Worm (Caenorhabditis elegans) whole organism, midembryonic: ENCODE measurements around the gene frpr-7.

Source experiments
- T22C8.4 ChIP-seq: fragments of 200-800 bp; sonication (Bioruptor generic); IDR thresholded peaks from 2 replicates; pipeline ENCODE4 v1.3.6; 2022; ENCODE audit warnings: missing genetic modification characterization, missing compliant biosample characterization
- flt-1 ChIP-seq: fragments of 200-800 bp; sonication (Bioruptor generic); IDR thresholded peaks from 2 replicates; pipeline ENCODE4 v1.3.6; 2022; ENCODE audit warnings: missing genetic modification characterization, missing compliant biosample characterization
- klf-2 ChIP-seq: fragments of 200-800 bp; sonication (Bioruptor generic); conservative IDR thresholded peaks from 2 replicates; pipeline ENCODE4 v1.3.6; 2022; ENCODE audit warnings: missing genetic modification reagents, missing genetic modification characterization, missing compliant biosample characterization
- med-1 ChIP-seq: sonication (generic microtip); optimal IDR thresholded peaks from 2 replicates; lab custom pipeline; 2017; ENCODE audit warnings: missing genetic modification characterization, mild to moderate bottlenecking, missing compliant biosample characterization, antibody characterized with exemption, missing genetic modification reagents; ENCODE audit not compliant: insufficient read depth
- ref-1 ChIP-seq: fragments of 200-800 bp; sonication (Bioruptor generic); conservative IDR thresholded peaks from 2 replicates; pipeline ENCODE4 v1.3.6; 2022; ENCODE audit warnings: missing genetic modification reagents, missing genetic modification characterization, missing compliant biosample characterization
- tab-1 ChIP-seq: fragments of 200-800 bp; sonication (Bioruptor generic); IDR thresholded peaks from 2 replicates; pipeline ENCODE4 v1.3.6; 2022; ENCODE audit warnings: missing genetic modification characterization, missing compliant biosample characterization
- ztf-23 ChIP-seq: fragments of 200-800 bp; sonication (Bioruptor generic); IDR thresholded peaks from 2 replicates; pipeline ENCODE4 v1.3.6; 2022; ENCODE audit warnings: missing genetic modification reagents, missing genetic modification characterization, missing compliant biosample characterization

DNA sequence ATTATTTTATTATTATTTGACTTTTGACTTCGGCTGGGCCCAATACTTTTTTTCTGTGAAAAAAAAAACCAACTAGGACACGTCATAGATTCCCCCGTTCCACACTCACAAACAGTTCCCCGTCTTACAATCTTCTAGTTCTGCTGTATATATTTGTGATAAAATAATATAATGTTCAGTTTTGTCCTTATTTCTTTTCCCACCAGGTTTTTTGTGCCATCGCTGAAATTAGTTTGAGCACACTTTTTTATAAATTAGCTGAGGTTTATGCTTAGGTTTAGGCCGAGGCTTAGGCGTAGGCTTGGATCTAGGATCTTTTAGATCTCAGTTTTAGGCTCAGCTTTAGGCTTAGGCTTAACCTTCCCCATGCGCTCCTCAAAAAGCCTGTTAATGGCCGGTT lies 52.3 kb downstream of the frpr-7 start:
- TF ChIP-seq med-1 (GFP tag; lab: Kevin White, UChicago) (no peak), ztf-23 (GFP tag; lab: Robert Waterston, UW) (no peak), flt-1 (no peak), T22C8.4 (GFP tag; lab: Robert Waterston, UW) (no peak), klf-2 (GFP tag; lab: Robert Waterston, UW) (no peak), ref-1 (GFP tag; lab: Robert Waterston, UW) (no peak), tab-1 (GFP tag; lab: Robert Waterston, UW) (no peak)
